Worm (Caenorhabditis elegans) whole organism, late embryonic: ENCODE measurements around the gene abt-1.

Source experiments
- fkh-10 ChIP-seq: fragments of 150-350 bp; optimal IDR thresholded peaks from 2 replicates; lab custom pipeline; 2014; ENCODE audit warnings: missing biosample characterization, missing genetic modification reagents, missing genetic modification characterization
- gmeb-2 ChIP-seq: sonication (generic microtip); optimal IDR thresholded peaks from 2 replicates; lab custom pipeline; 2016; ENCODE audit warnings: missing genetic modification characterization, inconsistent platforms, missing compliant biosample characterization
- hlh-8 ChIP-seq: sonication (generic microtip); optimal IDR thresholded peaks from 2 replicates; lab custom pipeline; 2016; ENCODE audit warnings: missing genotype, missing genetic modification characterization, missing compliant biosample characterization
- nfya-1 ChIP-seq: sonication (generic microtip); optimal IDR thresholded peaks from 2 replicates; lab custom pipeline; 2017; ENCODE audit warnings: missing genetic modification characterization, mild to moderate bottlenecking, missing compliant biosample characterization, antibody characterized with exemption, moderate library complexity
- npax-4 ChIP-seq: sonication (generic microtip); optimal IDR thresholded peaks from 2 replicates; lab custom pipeline; 2016; ENCODE audit warnings: missing genetic modification characterization, missing compliant biosample characterization
- pax-1 ChIP-seq: fragments of 150-350 bp; optimal IDR thresholded peaks from 2 replicates; lab custom pipeline; 2014; ENCODE audit warnings: missing biosample characterization, missing genetic modification characterization
- sox-2 ChIP-seq: fragments of 200-800 bp; sonication (Bioruptor generic); IDR thresholded peaks from 2 replicates; pipeline ENCODE4 v1.3.6; 2022; ENCODE audit warnings: missing genetic modification reagents, missing genetic modification characterization, missing compliant biosample characterization
- tbx-2 ChIP-seq: sonication (generic microtip); optimal IDR thresholded peaks from 2 replicates; lab custom pipeline; 2016; ENCODE audit warnings: missing genetic modification characterization, missing compliant biosample characterization
- unc-55 ChIP-seq: sonication (generic microtip); optimal IDR thresholded peaks from 2 replicates; lab custom pipeline; 2017; ENCODE audit warnings: missing biosample characterization, missing genetic modification reagents, missing genetic modification characterization
- zip-5 ChIP-seq: sonication (generic microtip); optimal IDR thresholded peaks from 2 replicates; lab custom pipeline; 2016; ENCODE audit warnings: missing genetic modification characterization, missing compliant biosample characterization

- TF ChIP-seq zip-5 (tag; lab: Kevin White, UChicago) (no peak), fkh-10 (GFP tag; lab: Kevin White, UChicago) (no peak), unc-55 (GFP tag; lab: Kevin White, UChicago) (no peak), npax-4 (tag; lab: Kevin White, UChicago) (no peak), pax-1 (tag; lab: Kevin White, UChicago) (no peak), gmeb-2 (no peak), tbx-2 (tag; lab: Kevin White, UChicago) (no peak), sox-2 (GFP tag; lab: Robert Waterston, UW) (no peak), hlh-8 (no peak), nfya-1 (no peak)
Measured at ce11 chrIV:10177779-10178178, 36.9 kb downstream of the abt-1 start, which contains the start of gene mspn-1.
